Fruit fly (Drosophila melanogaster): ENCODE results near the gene CG18170.
A peak's percentile ranks its signal among the peaks of the same experiment; 100 is the strongest.

The CG18170 gene

dm6 chr3L:1587140-1587849 lies 15.5 kb upstream of the CG18170 start (continued):
- TF ChIP-seq CG18476 (GFP tag; optimal IDR thresholded peaks at IDR 0.05), result peak; percentile 51
- peak; percentile 12 for TF ChIP-seq cato (GFP tag; optimal IDR thresholded peaks at IDR 0.05; ENCODE audit: borderline replicate concordance)
- no peak for TF ChIP-seq Sry-β (GFP tag; optimal IDR thresholded peaks at IDR 0.05)
- TF ChIP-seq CG6654 (GFP tag; optimal IDR thresholded peaks at IDR 0.05), result peak; percentile 57
- TF ChIP-seq salm (tag; optimal IDR thresholded peaks at IDR 0.05), result peak; percentile 26
- peak; percentile 74 for TF ChIP-seq CG10979 (tag; optimal IDR thresholded peaks at IDR 0.05)
- peak; percentile 78 for TF ChIP-seq Oaz (GFP tag; IDR thresholded peaks at IDR 0.05)
- TF ChIP-seq CG13894 (tag; optimal IDR thresholded peaks at IDR 0.05), result peak; percentile 57
- TF ChIP-seq ind (GFP tag; optimal IDR thresholded peaks at IDR 0.05), result peak; percentile 92
- TF ChIP-seq Dll (GFP tag; IDR thresholded peaks at IDR 0.05; ENCODE audit: partially characterized antibody), result no peak
- TF ChIP-seq Gsc (GFP tag; IDR thresholded peaks at IDR 0.05), result peak; percentile 73
- TF ChIP-seq amos (GFP tag; IDR thresholded peaks at IDR 0.05; ENCODE audit: partially characterized antibody), result no peak
- TF ChIP-seq Atf3 (GFP tag; optimal IDR thresholded peaks at IDR 0.05), result peak; percentile 52
- peak; percentile 43 to 65 for TF ChIP-seq bsh (GFP tag; optimal IDR thresholded peaks at IDR 0.05)
- TF ChIP-seq CG12299 (tag; optimal IDR thresholded peaks at IDR 0.05), result peak; percentile 5
- TF ChIP-seq insv (GFP tag; optimal IDR thresholded peaks at IDR 0.05), result no peak
- TF ChIP-seq Antp (GFP tag; optimal IDR thresholded peaks at IDR 0.05), result peak; percentile 92
- TF ChIP-seq HmgZ (tag; optimal IDR thresholded peaks at IDR 0.05), result peak; percentile 82
- peak; percentile 56; the same call in 2 of the 3 replicates for TF ChIP-seq sr (GFP tag; IDR thresholded peaks at IDR 0.05)
- TF ChIP-seq esg (GFP tag; conservative IDR thresholded peaks at IDR 0.05), result peak; percentile 86
- TF ChIP-seq sim (GFP tag; IDR thresholded peaks at IDR 0.05), result peak; percentile 79; the same call in 1 of the 2 replicates
- peak; percentile 82 for TF ChIP-seq fd3F (GFP tag; optimal IDR thresholded peaks at IDR 0.05)
- peak; percentile 59; the same call in 1 of the 2 replicates for TF ChIP-seq CG4360 (GFP tag; IDR thresholded peaks at IDR 0.05)
- TF ChIP-seq Blimp-1 (GFP tag; optimal IDR thresholded peaks at IDR 0.05), result peak; percentile 72
- TF ChIP-seq az2 (GFP tag; optimal IDR thresholded peaks at IDR 0.05), result peak; percentile 61
- TF ChIP-seq CG10209 (GFP tag; optimal IDR thresholded peaks at IDR 0.05), result peak; percentile 70
- 0 out of 2 replicates have a peak, but pooled peaks have one; percentile 16 for TF ChIP-seq crol (GFP tag; IDR thresholded peaks at IDR 0.05)
- no peak for TF ChIP-seq CG10431 (GFP tag; optimal IDR thresholded peaks at IDR 0.05)
- TF ChIP-seq vfl (GFP tag; optimal IDR thresholded peaks at IDR 0.05), result peak; percentile 33
- peak; percentile 59 for TF ChIP-seq CG8281 (tag; optimal IDR thresholded peaks at IDR 0.05)
- TF ChIP-seq D (optimal IDR thresholded peaks at IDR 0.05), result peak; percentile 15
- TF ChIP-seq D (GFP tag; optimal IDR thresholded peaks at IDR 0.05), result peak; percentile 64
- TF ChIP-seq Trl (optimal IDR thresholded peaks at IDR 0.05), result no peak
- peak; percentile 88 for TF ChIP-seq Trl (GFP tag; optimal IDR thresholded peaks at IDR 0.05)
- peak; percentile 61; the same call in 1 of the 2 replicates for TF ChIP-seq aop (GFP tag; IDR thresholded peaks at IDR 0.05)
- peak; percentile 86 for TF ChIP-seq HHEX (GFP tag; optimal IDR thresholded peaks at IDR 0.05)
- TF ChIP-seq Abd-B (GFP tag; optimal IDR thresholded peaks at IDR 0.05), result peak; percentile 78
- no peak for TF ChIP-seq usp (GFP tag; optimal IDR thresholded peaks at IDR 0.05)
- TF ChIP-seq eve (GFP tag; optimal IDR thresholded peaks at IDR 0.05), result no peak
- TF ChIP-seq ftz-f1 (GFP tag; optimal IDR thresholded peaks at IDR 0.05), result no peak
- TF ChIP-seq exex (tag; optimal IDR thresholded peaks at IDR 0.05), result peak; percentile 11
- no peak for TF ChIP-seq YL-1 (GFP tag; optimal IDR thresholded peaks at IDR 0.05)
- peak; percentile 41 for TF ChIP-seq gcm2 (GFP tag; optimal IDR thresholded peaks at IDR 0.05)
- TF ChIP-seq CG8290 (GFP tag; optimal IDR thresholded peaks at IDR 0.05), result peak; percentile 69
- peak in 1 of 2 experiments; percentile 97 for TF ChIP-seq CG8290 (tag; optimal IDR thresholded peaks at IDR 0.05)
- peak; percentile 69 for TF ChIP-seq ab (GFP tag; optimal IDR thresholded peaks at IDR 0.05)
- peak; percentile 91 for TF ChIP-seq lab (GFP tag; optimal IDR thresholded peaks at IDR 0.05)
- TF ChIP-seq CG6175 (GFP tag; IDR thresholded peaks at IDR 0.05), result 0 out of 3 replicates have a peak, but pooled peaks have one; percentile 49
- no peak for TF ChIP-seq CG13287 (GFP tag; IDR thresholded peaks at IDR 0.05; ENCODE audit: partially characterized antibody)

Data from whole organism, embryonic.